Worm (Caenorhabditis elegans): ENCODE measurements around the gene tmd-2.

- TF ChIP-seq attf-6 (GFP tag; IDR thresholded peaks at IDR 0.05) (no peak), ztf-3 (GFP tag; optimal IDR thresholded peaks at IDR 0.05) (no peak), athp-1 (tag; optimal IDR thresholded peaks at IDR 0.05) (no peak), mes-4 (tag; optimal IDR thresholded peaks at IDR 0.05) (no peak)
Observed at ce11 chrV:8291764-8292163, 42.7 kb upstream of the tmd-2 start, which contains the start of gene srg-33.

Data from whole organism, young adult.